Fruit fly (Drosophila melanogaster) whole organism, wandering third instar larva: ENCODE measurements around the gene Hsc70-3.

Source experiments
- CG9705 ChIP-seq: fragments of 200-800 bp; sonication (Bioruptor generic); optimal IDR thresholded peaks from 2 replicates; lab custom pipeline; 2018; ENCODE audit warnings: missing biosample characterization, mild to moderate bottlenecking, missing genetic modification characterization
- Dfd ChIP-seq: fragments of >200 bp; optimal IDR thresholded peaks from 2 replicates; lab custom pipeline; 2017; ENCODE audit warnings: missing biosample characterization, missing genetic modification characterization
- GATAd ChIP-seq: sonication (Bioruptor generic); optimal IDR thresholded peaks from 2 replicates; lab custom pipeline; 2016; ENCODE audit warnings: missing biosample characterization, missing genetic modification characterization
- HLH106 ChIP-seq: fragments of 200-800 bp; optimal IDR thresholded peaks from 3 replicates; lab custom pipeline; 2019; ENCODE audit warnings: missing biosample characterization, mild to moderate bottlenecking, missing genetic modification characterization, moderate library complexity
- Hr78 ChIP-seq: fragments of >200 bp; optimal IDR thresholded peaks from 2 replicates; lab custom pipeline; 2017; ENCODE audit warnings: missing biosample characterization, missing genetic modification characterization
- Jra ChIP-seq: sonication (Bioruptor generic); optimal IDR thresholded peaks from 2 replicates; lab custom pipeline; 2016; ENCODE audit warnings: missing biosample characterization, missing genetic modification characterization
- br ChIP-seq: fragments of 200-800 bp; sonication (Bioruptor generic); optimal IDR thresholded peaks from 2 replicates; lab custom pipeline; 2016; ENCODE audit warnings: missing biosample characterization, missing genetic modification characterization
- dmrt93B ChIP-seq: fragments of 200-800 bp; sonication (Bioruptor generic); optimal IDR thresholded peaks from 2 replicates; lab custom pipeline; 2018; ENCODE audit warnings: missing biosample characterization, mild to moderate bottlenecking, missing genetic modification characterization
- ey ChIP-seq: fragments of 200-800 bp; sonication (Bioruptor generic); optimal IDR thresholded peaks from 2 replicates; lab custom pipeline; 2016; ENCODE audit warnings: missing biosample characterization, missing genetic modification characterization
- foxo ChIP-seq, 2 experiments: fragments of 200-800 bp; sonication (Bioruptor generic); optimal IDR thresholded peaks; 2 replicates in 1 of 2; 3 replicates in 1 of 2; lab custom pipeline; 2016 to 2017; ENCODE audit warnings: missing biosample characterization in 2 of 2, missing genetic modification characterization in 2 of 2
- pan ChIP-seq: fragments of >200 bp; optimal IDR thresholded peaks from 2 replicates; lab custom pipeline; 2017
- psq ChIP-seq: fragments of 200-800 bp; sonication (Bioruptor generic); optimal IDR thresholded peaks from 3 replicates; lab custom pipeline; 2017; ENCODE audit warnings: missing biosample characterization, mild to moderate bottlenecking, missing genetic modification characterization, moderate library complexity
- tai ChIP-seq: sonication (Bioruptor generic); optimal IDR thresholded peaks from 2 replicates; lab custom pipeline; 2016; ENCODE audit warnings: missing biosample characterization, missing genetic modification characterization
- usp ChIP-seq: fragments of >200 bp; optimal IDR thresholded peaks from 2 replicates; lab custom pipeline; 2017; ENCODE audit warnings: missing biosample characterization, missing genetic modification characterization

DNA sequence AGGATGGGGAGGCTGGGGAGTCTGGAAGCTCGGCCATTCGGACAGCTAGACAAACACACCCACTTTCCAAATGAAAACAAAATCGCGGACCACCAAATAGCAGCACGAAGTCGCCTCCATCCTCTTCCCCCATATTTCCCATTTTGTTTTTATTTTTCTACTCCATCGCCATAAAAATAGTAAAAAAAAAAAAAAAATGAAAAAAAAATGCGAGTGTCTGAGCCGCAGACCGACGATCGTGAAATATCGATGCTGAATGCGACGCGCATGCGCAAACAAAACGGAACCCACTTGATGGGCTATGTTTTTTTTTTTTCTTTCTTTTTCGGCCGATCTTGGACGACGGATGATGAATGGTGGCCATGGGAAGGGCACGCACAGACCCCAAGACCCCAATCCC, 21.9 kb downstream of the Hsc70-3 start:
- TF ChIP-seq foxo (GFP tag; optimal IDR thresholded peaks at IDR 0.05; lab: Kevin White, UChicago) (no peak), Hr78 (no peak), psq (GFP tag; lab: Kevin White, UChicago) (no peak), tai (no peak), Jra (GFP tag; lab: Kevin White, UChicago) (no peak), GATAd (GFP tag; lab: Kevin White, UChicago) (no peak), ey (GFP tag; lab: Kevin White, UChicago) (no peak), pan (no peak), usp (no peak), Dfd (GFP tag; lab: Kevin White, UChicago) (no peak), dmrt93B (GFP tag; lab: Kevin White, UChicago) (no peak), br (GFP tag; lab: Kevin White, UChicago) (no peak), CG9705 (GFP tag; lab: Kevin White, UChicago) (no peak), HLH106 (tag; lab: Kevin White, UChicago) (no peak)
